Worm (Caenorhabditis elegans): ENCODE data around the gene taf-11.3.
A peak's percentile ranks its signal among the peaks of the same experiment; 100 is the strongest.

Gene taf-11.3

DNA sequence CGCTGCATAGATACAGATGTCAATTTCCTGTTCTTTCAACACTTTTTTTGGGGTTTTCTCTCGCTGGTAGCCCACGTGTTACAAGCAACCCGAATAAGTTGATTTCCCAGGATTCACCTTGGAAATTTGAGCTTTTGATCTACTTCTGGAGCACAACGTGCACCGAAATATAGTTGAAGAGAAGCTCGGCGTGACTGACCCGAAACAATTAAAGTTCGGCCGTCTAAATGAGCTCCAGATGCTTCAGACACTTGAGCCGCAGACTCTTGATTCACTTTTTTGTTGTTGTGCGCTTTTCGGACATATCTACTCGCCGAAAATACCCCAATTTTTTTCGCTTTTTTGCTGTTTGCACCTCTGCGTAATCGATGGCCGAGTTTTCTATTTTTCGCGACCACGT, 13.8 kb upstream of the taf-11.3 start:
- TF ChIP-seq ceh-43 (GFP tag; optimal IDR thresholded peaks at IDR 0.05) (no peak), mab-5 (tag; optimal IDR thresholded peaks at IDR 0.05) (no peak), sptf-1 (tag; optimal IDR thresholded peaks at IDR 0.05) (no peak), elt-3 (tag; optimal IDR thresholded peaks at IDR 0.05) (no peak), M03D4.4 (tag; optimal IDR thresholded peaks at IDR 0.05) (no peak), snpc-4 (tag; optimal IDR thresholded peaks at IDR 0.05) (no peak), mep-1 (tag; optimal IDR thresholded peaks at IDR 0.05) (no peak), drap-1 (GFP tag; optimal IDR thresholded peaks at IDR 0.05) (no peak), lin-32 (GFP tag; optimal IDR thresholded peaks at IDR 0.05) (no peak), unc-39 (tag; optimal IDR thresholded peaks at IDR 0.05) (no peak), lsy-2 (tag; optimal IDR thresholded peaks at IDR 0.05) (no peak), hlh-1 (tag; optimal IDR thresholded peaks at IDR 0.05) (no peak), ceh-39 (tag; optimal IDR thresholded peaks at IDR 0.05) (no peak), pha-4 (tag; optimal IDR thresholded peaks at IDR 0.05) (no peak), nhr-28 (tag; optimal IDR thresholded peaks at IDR 0.05) (no peak), blmp-1 (tag; optimal IDR thresholded peaks at IDR 0.05) (no peak), tbx-8 (GFP tag; optimal IDR thresholded peaks at IDR 0.05) (no peak), unc-120 (tag; optimal IDR thresholded peaks at IDR 0.05; ENCODE audit: poor library complexity, severe bottlenecking) (no peak), ztf-11 (tag; optimal IDR thresholded peaks at IDR 0.05) (no peak), nhr-76 (tag; optimal IDR thresholded peaks at IDR 0.05) (no peak)

DNA sequence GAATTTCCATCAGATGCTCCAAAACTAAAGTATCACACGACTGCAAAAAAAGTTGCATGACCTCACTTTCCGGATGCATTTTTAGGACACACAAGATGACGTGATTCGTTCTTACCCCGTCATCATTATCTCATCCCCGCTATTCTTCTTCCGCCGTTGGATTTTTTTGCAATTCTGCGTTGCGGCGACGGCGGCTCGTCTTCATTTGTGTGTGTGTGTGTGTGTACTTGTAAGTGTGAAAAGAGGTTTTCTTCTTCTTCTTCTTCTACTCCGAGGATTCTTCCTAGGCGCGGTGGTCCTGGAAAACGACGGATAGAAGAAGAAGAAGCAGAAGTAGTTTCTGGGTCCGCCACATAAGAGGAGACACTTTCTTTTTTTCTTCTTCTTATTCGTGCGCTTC, 10.7 kb upstream of the taf-11.3 start:
- TF ChIP-seq unc-120 (tag; optimal IDR thresholded peaks at IDR 0.05; ENCODE audit: poor library complexity, severe bottlenecking) (no peak), ceh-39 (tag; optimal IDR thresholded peaks at IDR 0.05) (no peak), ztf-11 (tag; optimal IDR thresholded peaks at IDR 0.05) (no peak), ces-1 (GFP tag; optimal IDR thresholded peaks at IDR 0.05) (no peak), ceh-83 (GFP tag; optimal IDR thresholded peaks at IDR 0.05) (no peak), hlh-1 (tag; optimal IDR thresholded peaks at IDR 0.05) (no peak), M03D4.4 (tag; optimal IDR thresholded peaks at IDR 0.05) (no peak), sptf-1 (tag; optimal IDR thresholded peaks at IDR 0.05) (no peak)

DNA sequence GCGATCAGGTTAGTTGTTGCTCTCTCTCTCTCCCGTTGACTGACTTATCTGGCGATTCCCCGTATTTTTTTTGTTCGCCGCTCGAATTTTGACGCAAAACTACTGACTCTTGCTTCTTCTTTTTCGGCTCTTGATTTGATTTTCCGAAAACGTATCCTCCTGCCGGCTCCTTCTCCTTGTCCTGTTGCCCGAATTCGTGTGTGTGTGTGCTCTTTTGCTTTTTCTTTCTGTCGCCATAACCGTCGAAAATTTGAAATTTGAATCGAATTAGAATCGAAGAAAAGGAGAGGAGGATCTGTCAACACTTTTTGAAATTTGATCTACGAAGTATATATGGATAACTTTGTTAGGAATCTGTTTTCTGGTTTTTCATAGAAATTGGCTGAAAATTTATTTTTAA, 7.5 kb upstream of the taf-11.3 start:
- TF ChIP-seq drap-1 (GFP tag; optimal IDR thresholded peaks at IDR 0.05) (no peak), ces-1 (GFP tag; optimal IDR thresholded peaks at IDR 0.05) (peak; percentile 60), unc-62 (GFP tag; optimal IDR thresholded peaks at IDR 0.05) (no peak), ceh-43 (GFP tag; optimal IDR thresholded peaks at IDR 0.05) (no peak)

DNA sequence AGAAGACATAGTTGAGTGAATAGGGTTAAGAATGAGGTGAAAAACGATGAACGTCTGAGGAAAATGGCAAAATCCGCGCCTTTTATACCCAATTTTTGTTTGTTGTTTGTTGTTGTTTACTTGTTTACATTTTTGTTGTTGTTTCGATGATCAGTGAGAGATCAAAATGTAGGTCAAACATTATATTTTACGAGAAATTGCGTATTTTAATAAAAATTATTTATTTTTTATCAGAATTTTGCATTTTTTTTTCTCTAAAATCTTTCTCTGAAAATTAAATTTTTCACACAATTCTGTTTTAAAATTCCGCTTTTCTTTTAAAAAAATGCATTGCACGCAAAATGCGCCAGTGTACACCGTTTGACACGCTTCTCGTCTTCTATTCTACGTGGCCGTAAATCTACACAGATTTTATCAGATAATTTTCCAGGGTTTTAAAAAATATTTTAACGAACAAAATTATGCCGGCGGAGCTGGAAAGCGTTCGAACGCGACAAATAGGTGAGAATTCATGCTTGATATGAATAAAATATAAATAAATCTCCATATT, 1.7 kb upstream of the taf-11.3 start, which contains the start of the genes sip-1 and sly-1:
Gene sip-1 (minus strand): TSS at position 103 of the 550 bp plus-strand sequence.
Gene sly-1 (plus strand): TSS at position 360 of the 550 bp plus-strand sequence.
- TF ChIP-seq mls-2 (tag; optimal IDR thresholded peaks at IDR 0.05) (no peak), elt-3 (tag; optimal IDR thresholded peaks at IDR 0.05) (no peak), unc-62 (GFP tag; optimal IDR thresholded peaks at IDR 0.05) (no peak), M03D4.4 (tag; optimal IDR thresholded peaks at IDR 0.05) (no peak), ceh-43 (GFP tag; optimal IDR thresholded peaks at IDR 0.05) (no peak), unc-39 (tag; optimal IDR thresholded peaks at IDR 0.05) (no peak), ceh-39 (tag; optimal IDR thresholded peaks at IDR 0.05) (peak; percentile 24), lin-32 (GFP tag; optimal IDR thresholded peaks at IDR 0.05) (no peak), elt-1 (tag; optimal IDR thresholded peaks at IDR 0.05; ENCODE audit: borderline replicate concordance, insufficient read depth) (no peak), flh-1 (GFP tag; optimal IDR thresholded peaks at IDR 0.05) (no peak), mab-5 (tag; optimal IDR thresholded peaks at IDR 0.05) (no peak), ztf-11 (tag; optimal IDR thresholded peaks at IDR 0.05) (no peak), nhr-12 (tag; optimal IDR thresholded peaks at IDR 0.05) (no peak), nhr-237 (tag; optimal IDR thresholded peaks at IDR 0.05) (peak; percentile 48), tbx-8 (GFP tag; optimal IDR thresholded peaks at IDR 0.05) (no peak), nhr-2 (tag; optimal IDR thresholded peaks at IDR 0.05) (no peak), bed-3 (GFP tag; optimal IDR thresholded peaks at IDR 0.05) (no peak), cnd-1 (tag; optimal IDR thresholded peaks at IDR 0.05) (no peak), nhr-28 (tag; optimal IDR thresholded peaks at IDR 0.05) (no peak), sem-2 (GFP tag; optimal IDR thresholded peaks at IDR 0.05) (no peak), sptf-1 (tag; optimal IDR thresholded peaks at IDR 0.05) (no peak), hlh-1 (tag; optimal IDR thresholded peaks at IDR 0.05) (peak; percentile 21), lsy-2 (tag; optimal IDR thresholded peaks at IDR 0.05) (peak; percentile 61), unc-120 (tag; optimal IDR thresholded peaks at IDR 0.05; ENCODE audit: poor library complexity, severe bottlenecking) (no peak), zip-8 (tag; optimal IDR thresholded peaks at IDR 0.05) (no peak), pha-4 (tag; optimal IDR thresholded peaks at IDR 0.05) (peak; percentile 50), lin-13 (tag; optimal IDR thresholded peaks at IDR 0.05) (peak; percentile 47), snpc-4 (tag; optimal IDR thresholded peaks at IDR 0.05) (no peak), drap-1 (GFP tag; optimal IDR thresholded peaks at IDR 0.05) (no peak), ceh-83 (GFP tag; optimal IDR thresholded peaks at IDR 0.05) (no peak), ces-1 (GFP tag; optimal IDR thresholded peaks at IDR 0.05) (peak; percentile 44), mep-1 (tag; optimal IDR thresholded peaks at IDR 0.05) (peak; percentile 72), ham-2 (GFP tag; optimal IDR thresholded peaks at IDR 0.05) (no peak), blmp-1 (tag; optimal IDR thresholded peaks at IDR 0.05) (no peak), nhr-76 (tag; optimal IDR thresholded peaks at IDR 0.05) (no peak)

Data from whole organism, mixed stage, embryonic.